Worm (Caenorhabditis elegans) whole organism, L3 larva: ENCODE data around the gene C07E3.10.
"Not testable (repeated sequence)": the region's sequence is repeated elsewhere in the genome, so short reads cannot be mapped to it uniquely, and the experiment has no call there.

Experiments
- R02D3.7 ChIP-seq: fragments of 150-350 bp; optimal IDR thresholded peaks from 2 replicates; lab custom pipeline; 2014; ENCODE audit warnings: missing biosample characterization, missing genetic modification characterization
- aly-2 ChIP-seq: fragments of 150-350 bp; optimal IDR thresholded peaks from 2 replicates; lab custom pipeline; 2014; ENCODE audit warnings: missing biosample characterization, missing genetic modification characterization
- egl-27 ChIP-seq: sonication (generic microtip); optimal IDR thresholded peaks from 4 replicates; lab custom pipeline; 2017; ENCODE audit warnings: missing biosample characterization, missing genetic modification reagents, missing genetic modification characterization
- elt-3 ChIP-seq, 3 experiments: fragments of 150-350 bp in 1 of 3; sonication (generic microtip) in 2 of 3; optimal IDR thresholded peaks; 2 replicates in 2 of 3; 4 replicates in 1 of 3; lab custom pipeline; 2014 to 2017; ENCODE audit warnings: missing biosample characterization in 3 of 3, missing genetic modification characterization in 3 of 3
- fkh-2 ChIP-seq: fragments of 150-350 bp; optimal IDR thresholded peaks from 2 replicates; lab custom pipeline; 2014; ENCODE audit warnings: missing biosample characterization, missing genetic modification reagents, missing genetic modification characterization
- fos-1 ChIP-seq: fragments of 150-350 bp; optimal IDR thresholded peaks from 2 replicates; lab custom pipeline; 2014; ENCODE audit warnings: missing biosample characterization, missing genetic modification characterization
- lin-39 ChIP-seq: fragments of 150-350 bp; optimal IDR thresholded peaks from 2 replicates; lab custom pipeline; 2018; ENCODE audit warnings: missing biosample characterization, missing genetic modification reagents, missing genetic modification characterization
- nfya-1 ChIP-seq: sonication (generic microtip); optimal IDR thresholded peaks from 2 replicates; lab custom pipeline; 2017; ENCODE audit warnings: missing genetic modification characterization, mild to moderate bottlenecking, missing compliant biosample characterization, antibody characterized with exemption, moderate library complexity; ENCODE audit not compliant: insufficient read depth
- nhr-23 ChIP-seq: fragments of 150-350 bp; optimal IDR thresholded peaks from 2 replicates; lab custom pipeline; 2014; ENCODE audit warnings: missing biosample characterization, missing genetic modification reagents, missing genetic modification characterization
- unc-62 ChIP-seq: fragments of 150-350 bp; sonication (generic microtip); optimal IDR thresholded peaks from 4 replicates; lab custom pipeline; 2014; ENCODE audit warnings: missing biosample characterization, missing genetic modification reagents, missing genetic modification characterization

DNA sequence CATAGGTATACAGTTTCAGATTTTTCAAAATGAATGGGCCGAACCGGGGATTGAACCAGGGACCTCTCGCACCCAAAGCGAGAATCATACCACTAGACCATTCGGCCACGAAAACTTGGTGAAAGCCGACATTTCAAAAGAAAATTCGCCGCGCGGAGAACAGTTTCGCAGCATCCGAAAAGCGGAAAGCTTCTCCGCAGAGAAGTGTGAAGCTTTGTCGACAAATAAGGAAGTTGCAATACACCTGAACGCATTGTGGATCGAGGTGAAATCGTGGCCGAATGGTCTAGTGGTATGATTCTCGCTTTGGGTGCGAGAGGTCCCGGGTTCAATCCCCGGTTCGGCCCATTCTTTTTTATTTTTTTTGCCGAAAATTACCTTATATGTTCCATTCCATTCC, 41.4 kb upstream of the C07E3.10 start:
- not testable (repeated sequence) for TF ChIP-seq egl-27 (tag; lab: Kevin White, UChicago); lin-39 (tag; lab: Kevin White, UChicago); elt-3 (tag; optimal IDR thresholded peaks at IDR 0.05; lab: Kevin White, UChicago); R02D3.7 (tag; lab: Kevin White, UChicago); unc-62 (GFP tag; lab: Kevin White, UChicago); nhr-23 (tag; lab: Kevin White, UChicago); nfya-1 (tag; lab: Kevin White, UChicago); fkh-2 (tag; lab: Kevin White, UChicago); aly-2; fos-1 (tag; lab: Kevin White, UChicago)
